Worm (Caenorhabditis elegans) whole organism, L4 larva: ENCODE results near the gene M57.1.

Source experiments
- F10B5.3 ChIP-seq: sonication (generic microtip); optimal IDR thresholded peaks from 2 replicates; lab custom pipeline; 2016; ENCODE audit warnings: mild to moderate bottlenecking, missing genetic modification characterization, missing compliant biosample characterization
- F49E8.2 ChIP-seq: sonication (generic microtip); optimal IDR thresholded peaks from 2 replicates; lab custom pipeline; 2016; ENCODE audit warnings: missing compliant biosample characterization, mild to moderate bottlenecking, missing genetic modification characterization, borderline replicate concordance
- Y48G9A.11 ChIP-seq: fragments of 200-800 bp; sonication (Bioruptor generic); IDR thresholded peaks from 2 replicates; pipeline ENCODE4 v1.3.6; 2022; ENCODE audit warnings: missing genetic modification reagents, missing genetic modification characterization, missing compliant biosample characterization
- ZK337.2 ChIP-seq: fragments of 200-800 bp; sonication (Bioruptor generic); IDR thresholded peaks from 2 replicates; pipeline ENCODE4 v1.3.6; 2022; ENCODE audit warnings: missing genetic modification reagents, missing genetic modification characterization, missing compliant biosample characterization
- arid-1 ChIP-seq: fragments of 200-800 bp; sonication (Bioruptor generic); conservative IDR thresholded peaks from 2 replicates; pipeline ENCODE4 v1.3.6; 2022; ENCODE audit warnings: missing genetic modification reagents, missing genetic modification characterization, missing compliant biosample characterization
- ceh-20 ChIP-seq: fragments of 200-800 bp; sonication (Bioruptor generic); IDR thresholded peaks from 2 replicates; pipeline ENCODE4 v1.3.6; 2022; ENCODE audit warnings: missing genetic modification reagents, missing genetic modification characterization, missing compliant biosample characterization
- ceh-32 ChIP-seq: sonication (generic microtip); optimal IDR thresholded peaks from 2 replicates; lab custom pipeline; 2016; ENCODE audit warnings: mild to moderate bottlenecking, missing genetic modification characterization, missing compliant biosample characterization; ENCODE audit not compliant: poor library complexity
- ceh-62 ChIP-seq: sonication (generic microtip); optimal IDR thresholded peaks from 2 replicates; lab custom pipeline; 2017; ENCODE audit warnings: missing biosample characterization, missing genetic modification characterization
- ctbp-1 ChIP-seq: fragments of 200-800 bp; sonication (Bioruptor generic); IDR thresholded peaks from 2 replicates; pipeline ENCODE4 v1.3.6; 2022; ENCODE audit warnings: missing genetic modification reagents, missing genetic modification characterization, missing compliant biosample characterization
- daf-19 ChIP-seq: fragments of 200-800 bp; sonication (Bioruptor generic); conservative IDR thresholded peaks from 2 replicates; pipeline ENCODE4 v1.3.6; 2022; ENCODE audit warnings: missing genetic modification characterization, missing compliant biosample characterization
- duxl-1 ChIP-seq: sonication (generic microtip); optimal IDR thresholded peaks from 2 replicates; lab custom pipeline; 2016; ENCODE audit warnings: mild to moderate bottlenecking, missing genetic modification characterization, moderate library complexity, missing compliant biosample characterization; ENCODE audit not compliant: poor library complexity
- lin-13 ChIP-seq: fragments of 150-350 bp; optimal IDR thresholded peaks from 2 replicates; lab custom pipeline; 2014; ENCODE audit warnings: missing biosample characterization, missing genetic modification reagents, missing genetic modification characterization
- lin-38 ChIP-seq: fragments of 200-800 bp; sonication (Bioruptor generic); IDR thresholded peaks from 2 replicates; pipeline ENCODE4 v1.3.6; 2022; ENCODE audit warnings: missing genetic modification reagents, missing genetic modification characterization, missing compliant biosample characterization
- lir-3 ChIP-seq: sonication (generic microtip); optimal IDR thresholded peaks from 2 replicates; lab custom pipeline; 2016; ENCODE audit warnings: mild to moderate bottlenecking, missing genetic modification characterization, missing compliant biosample characterization
- nhr-48 ChIP-seq: sonication (generic microtip); optimal IDR thresholded peaks from 2 replicates; lab custom pipeline; 2016; ENCODE audit warnings: mild to moderate bottlenecking, missing genetic modification characterization, missing compliant biosample characterization
- php-3 ChIP-seq: fragments of 200-800 bp; sonication (Bioruptor generic); IDR thresholded peaks from 2 replicates; pipeline ENCODE4 v1.3.6; 2022; ENCODE audit warnings: missing genetic modification reagents, missing genetic modification characterization, missing compliant biosample characterization
- set-16 ChIP-seq: fragments of 200-800 bp; sonication (Bioruptor generic); IDR thresholded peaks from 2 replicates; pipeline ENCODE4 v1.3.6; 2022; ENCODE audit warnings: missing genetic modification reagents, missing genetic modification characterization, missing compliant biosample characterization
- snpc-4 ChIP-seq: fragments of 150-350 bp; optimal IDR thresholded peaks from 2 replicates; lab custom pipeline; 2014; ENCODE audit warnings: missing biosample characterization, missing genetic modification characterization
- spr-1 ChIP-seq: sonication (generic microtip); optimal IDR thresholded peaks from 2 replicates; lab custom pipeline; 2016; ENCODE audit warnings: mild to moderate bottlenecking, missing genetic modification characterization, missing compliant biosample characterization
- tra-1 ChIP-seq: fragments of 200-800 bp; sonication (Bioruptor generic); IDR thresholded peaks from 2 replicates; pipeline ENCODE4 v1.3.6; 2022; ENCODE audit warnings: missing genetic modification reagents, missing genetic modification characterization, missing compliant biosample characterization
- unc-62 ChIP-seq, 3 experiments: fragments of 150-350 bp in 1 of 3; sonication (generic microtip); optimal IDR thresholded peaks in 2 of 3; peaks in 1 of 3; 1 replicate in 1 of 3; 2 replicates in 2 of 3; lab custom pipeline; 2014 to 2017; ENCODE audit warnings: missing biosample characterization in 3 of 3, missing genetic modification characterization in 3 of 3, missing genetic modification reagents in 3 of 3, missing genotype in 1 of 3
- zfp-2 ChIP-seq: sonication (generic microtip); optimal IDR thresholded peaks from 2 replicates; lab custom pipeline; 2016; ENCODE audit warnings: mild to moderate bottlenecking, missing genetic modification characterization, missing compliant biosample characterization
- ztf-11 ChIP-seq: fragments of 150-350 bp; optimal IDR thresholded peaks from 2 replicates; lab custom pipeline; 2014; ENCODE audit warnings: missing biosample characterization, missing genetic modification characterization

M57.1 gene

ce11 chrIV:3570612-3571011, 38.3 kb downstream of the M57.1 start:
- TF ChIP-seq ceh-32 (no peak), set-16 (GFP tag; lab: Robert Waterston, UW) (peak; percentile 69)
- TF ChIP-seq, all 104 proteins: peak for 1

- TF ChIP-seq lin-38: no peak
- TF ChIP-seq daf-19 (GFP tag; lab: Robert Waterston, UW): no peak
- no peak for TF ChIP-seq snpc-4 (tag; lab: Kevin White, UChicago)
- no peak for TF ChIP-seq duxl-1 (tag; lab: Kevin White, UChicago)
- TF ChIP-seq F49E8.2 (tag; lab: Kevin White, UChicago): no peak
- no peak for TF ChIP-seq nhr-48 (tag; lab: Kevin White, UChicago)
- no peak for TF ChIP-seq ceh-62
- TF ChIP-seq zfp-2: no peak
- no peak for TF ChIP-seq Y48G9A.11 (GFP tag; lab: Robert Waterston, UW)
- TF ChIP-seq ztf-11 (tag; lab: Kevin White, UChicago): no peak
- no peak for TF ChIP-seq ctbp-1
- no peak for TF ChIP-seq php-3 (GFP tag; lab: Robert Waterston, UW)
- TF ChIP-seq, all 104 proteins: peak for 0
Measured at ce11 chrIV:3578155-3578554, 45.9 kb downstream of the M57.1 start, which contains the start of gene Y37E11B.2. TSS of gene Y37E11B.2 (plus strand) at chrIV:3578455.

ce11 chrIV:3578667-3579066, 46.4 kb downstream of the M57.1 start:
- TF ChIP-seq unc-62 (GFP tag; optimal IDR thresholded peaks at IDR 0.05 in 1 of 2; lab: Kevin White, UChicago): peak in 1 of 2 experiments; percentile 72
- TF ChIP-seq unc-62 (tag; optimal IDR thresholded peaks at IDR 0.05; lab: Kevin White, UChicago): no peak
- TF ChIP-seq lin-13 (GFP tag; lab: Kevin White, UChicago): no peak
- TF ChIP-seq, all 104 proteins: peak for 1

ce11 chrIV:3579477-3579975, 47.3 kb downstream of the M57.1 start, which contains the start of gene Y37E11B.1:
TSS of gene Y37E11B.1 (plus strand) at chrIV:3579621.
- TF ChIP-seq ceh-20 (GFP tag; lab: Robert Waterston, UW) (no peak), ctbp-1 (no peak), daf-19 (GFP tag; lab: Robert Waterston, UW) (no peak), spr-1 (tag; lab: Kevin White, UChicago) (no peak), lir-3 (no peak), arid-1 (GFP tag; lab: Robert Waterston, UW) (no peak), php-3 (GFP tag; lab: Robert Waterston, UW) (no peak), F10B5.3 (tag; lab: Kevin White, UChicago) (no peak), ZK337.2 (GFP tag; lab: Robert Waterston, UW) (no peak)

- 0 out of 2 replicates have a peak, but pooled peaks have one; percentile 14 for TF ChIP-seq set-16 (GFP tag; lab: Robert Waterston, UW)
- 0 out of 2 replicates have a peak, but pooled peaks have one; percentile 26 for TF ChIP-seq tra-1 (GFP tag; lab: Robert Waterston, UW)
Measured at ce11 chrIV:3582806-3583205, 50.5 kb downstream of the M57.1 start, which contains the start of gene blos-7. TSS of gene blos-7 (minus strand) at chrIV:3582906.
